Worm (Caenorhabditis elegans) whole organism, young adult: ENCODE measurements around the gene F34D6.1.

Experiments used
- B0035.1 ChIP-seq: sonication (generic microtip); optimal IDR thresholded peaks from 2 replicates; lab custom pipeline; 2016; ENCODE audit warnings: missing genetic modification characterization, mild to moderate bottlenecking, missing compliant biosample characterization, missing genotype, missing genetic modification reagents
- Y79H2A.3 ChIP-seq: fragments of 200-800 bp; sonication (Bioruptor generic); conservative IDR thresholded peaks from 2 replicates; pipeline ENCODE4 v1.3.6; 2022; ENCODE audit warnings: missing genetic modification reagents, missing genetic modification characterization, missing compliant biosample characterization
- ama-1 ChIP-seq, 3 experiments: fragments of 150-350 bp in 1 of 3; sonication (generic microtip) in 2 of 3; optimal IDR thresholded peaks; 2 replicates each; lab custom pipeline; 2014 to 2018; ENCODE audit warnings: missing biosample characterization in 2 of 3, missing genetic modification characterization in 2 of 3, missing genetic modification reagents in 2 of 3
- ccch-3 ChIP-seq: fragments of 200-800 bp; sonication (Bioruptor generic); optimal IDR thresholded peaks from 2 replicates; lab custom pipeline; 2018; ENCODE audit warnings: mild to moderate bottlenecking, missing genetic modification characterization, missing compliant biosample characterization
- ceh-27 ChIP-seq: fragments of 200-800 bp; sonication (Bioruptor generic); optimal IDR thresholded peaks from 2 replicates; lab custom pipeline; 2018; ENCODE audit warnings: mild to moderate bottlenecking, missing genetic modification characterization, moderate library complexity, missing compliant biosample characterization
- efl-1 ChIP-seq: fragments of 150-350 bp; optimal IDR thresholded peaks from 2 replicates; lab custom pipeline; 2014; ENCODE audit warnings: missing biosample characterization, missing genetic modification reagents, missing genetic modification characterization
- lsy-27 ChIP-seq: sonication (generic microtip); optimal IDR thresholded peaks from 2 replicates; lab custom pipeline; 2017; ENCODE audit warnings: missing genetic modification characterization, mild to moderate bottlenecking, missing compliant biosample characterization, antibody characterized with exemption, missing genotype, borderline replicate concordance; ENCODE audit not compliant: insufficient read depth
- sdz-38 ChIP-seq: sonication (generic microtip); optimal IDR thresholded peaks from 2 replicates; lab custom pipeline; 2016; ENCODE audit warnings: missing genotype, missing genetic modification characterization, missing compliant biosample characterization

DNA sequence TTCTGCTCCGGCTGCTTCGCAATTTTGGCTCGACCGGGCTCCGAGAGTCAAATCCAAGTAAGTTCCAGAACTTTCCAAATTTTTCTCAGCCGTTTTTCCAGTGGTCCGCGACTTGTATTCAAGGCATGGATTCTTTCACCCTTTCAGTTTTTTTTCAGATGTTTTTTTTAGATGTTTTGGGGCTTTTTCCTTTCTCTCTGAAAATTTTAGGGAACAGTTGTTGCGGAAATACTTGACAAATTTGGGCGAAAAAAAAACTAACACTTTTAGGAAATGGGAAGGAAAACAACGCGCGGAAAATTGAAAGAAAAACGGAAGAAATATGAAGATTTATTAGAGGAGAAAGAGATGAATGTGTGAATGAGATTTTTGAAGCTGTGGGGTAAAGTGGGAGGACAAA, 44.5 kb upstream of the F34D6.1 start, which contains the start of the genes T05A8.11 and nep-2:
- TF ChIP-seq efl-1 (GFP tag; lab: Kevin White, UChicago), result no peak
- no peak for TF ChIP-seq Y79H2A.3 (GFP tag; lab: Robert Waterston, UW)
- no peak for TF ChIP-seq sdz-38 (tag; lab: Kevin White, UChicago)
- no peak for TF ChIP-seq B0035.1 (tag; lab: Kevin White, UChicago)
- TF ChIP-seq ccch-3 (GFP tag; lab: Kevin White, UChicago), result no peak
- TF ChIP-seq ama-1 (optimal IDR thresholded peaks at IDR 0.05; lab: Kevin White, UChicago), result no peak
- no peak for TF ChIP-seq ama-1 (GFP tag; optimal IDR thresholded peaks at IDR 0.05; lab: Kevin White, UChicago)
- TF ChIP-seq lsy-27, result no peak
- no peak for TF ChIP-seq ceh-27 (GFP tag; lab: Kevin White, UChicago)
